Fruit fly (Drosophila melanogaster): ENCODE data around the gene CG31139.

DNA sequence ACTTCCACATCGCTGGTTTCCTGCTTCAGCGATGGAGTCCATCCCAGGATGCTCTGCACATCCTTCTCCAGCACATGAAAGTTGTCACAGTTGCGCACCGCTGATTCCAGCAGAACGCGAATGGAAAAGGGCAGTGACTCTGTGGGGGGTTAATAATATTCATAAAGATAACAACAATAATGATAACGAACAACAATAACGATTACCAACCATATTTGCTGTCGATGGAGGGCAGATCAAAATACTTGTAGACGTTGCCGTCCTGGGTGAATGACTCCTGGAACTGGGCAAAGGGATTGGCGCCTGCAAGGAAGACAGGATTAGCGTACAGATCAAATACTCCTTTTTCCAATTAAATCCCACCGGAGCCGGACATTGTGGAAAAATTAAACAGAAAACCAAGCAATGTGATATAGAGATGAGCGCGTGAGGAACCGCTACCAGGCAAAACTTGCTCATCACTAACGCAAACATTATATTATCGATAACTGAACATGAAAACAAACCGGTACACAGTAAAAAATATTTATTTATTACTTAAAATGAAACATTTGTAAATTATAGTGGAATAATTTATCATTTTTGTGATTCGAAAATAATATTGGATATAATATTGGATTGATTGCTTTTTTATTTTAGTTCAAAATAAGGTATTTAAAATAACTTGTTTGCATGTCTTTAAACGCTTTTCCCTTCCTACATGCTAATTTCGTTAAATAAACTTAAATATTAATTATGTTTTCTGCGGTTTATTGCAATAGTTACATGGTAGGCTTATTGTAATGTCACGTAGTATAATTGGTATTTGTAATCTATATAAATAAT is 24.5 kb downstream of the CG31139 start, which contains the start of gene Irp-1A:
- TF ChIP-seq CG8478 (optimal IDR thresholded peaks at IDR 0.05) (no peak), pan (optimal IDR thresholded peaks at IDR 0.05) (no peak), Dll (optimal IDR thresholded peaks at IDR 0.05) (no peak), EcR (GFP tag; optimal IDR thresholded peaks at IDR 0.05) (no peak)
